Worm (Caenorhabditis elegans) whole organism, L4 larva: ENCODE data around the gene ima-3.
"Not testable (repeated sequence)": the region's sequence is repeated elsewhere in the genome, so short reads cannot be mapped to it uniquely, and the experiment has no call there.

ENCODE experiments used
- F10B5.3 ChIP-seq: sonication (generic microtip); optimal IDR thresholded peaks from 2 replicates; lab custom pipeline; 2016; ENCODE audit warnings: mild to moderate bottlenecking, missing genetic modification characterization, missing compliant biosample characterization
- F26F4.8 ChIP-seq: fragments of 200-800 bp; sonication (Bioruptor generic); conservative IDR thresholded peaks from 2 replicates; pipeline ENCODE4 v1.3.6; 2022; ENCODE audit warnings: missing genetic modification characterization, missing compliant biosample characterization
- R02D3.7 ChIP-seq: fragments of 150-350 bp; sonication (generic microtip); optimal IDR thresholded peaks from 3 replicates; lab custom pipeline; 2014; ENCODE audit warnings: missing biosample characterization, missing genetic modification characterization
- Y48G9A.11 ChIP-seq: fragments of 200-800 bp; sonication (Bioruptor generic); IDR thresholded peaks from 2 replicates; pipeline ENCODE4 v1.3.6; 2022; ENCODE audit warnings: missing genetic modification reagents, missing genetic modification characterization, missing compliant biosample characterization
- Y5F2A.4 ChIP-seq: fragments of 200-800 bp; sonication (Bioruptor generic); optimal IDR thresholded peaks from 2 replicates; lab custom pipeline; 2018; ENCODE audit warnings: mild to moderate bottlenecking, missing genetic modification characterization, missing compliant biosample characterization
- Y75B8A.6 ChIP-seq: fragments of 200-800 bp; sonication (Bioruptor generic); IDR thresholded peaks from 2 replicates; pipeline ENCODE4 v1.3.6; 2022; ENCODE audit warnings: missing genetic modification reagents, missing genetic modification characterization, missing compliant biosample characterization
- ZK546.5 ChIP-seq, 2 experiments: sonication (generic microtip); optimal IDR thresholded peaks; 2 replicates each; lab custom pipeline; 2017; ENCODE audit warnings: missing biosample characterization in 2 of 2, missing genetic modification characterization in 2 of 2
- aha-1 ChIP-seq: fragments of 150-350 bp; peaks from one replicate; lab custom pipeline; 2014; ENCODE audit warnings: missing biosample characterization, missing genetic modification characterization
- ama-1 ChIP-seq: fragments of 150-350 bp; optimal IDR thresholded peaks from 2 replicates; lab custom pipeline; 2014; ENCODE audit warnings: inconsistent platforms, mixed read lengths
- arid-1 ChIP-seq: fragments of 200-800 bp; sonication (Bioruptor generic); conservative IDR thresholded peaks from 2 replicates; pipeline ENCODE4 v1.3.6; 2022; ENCODE audit warnings: missing genetic modification reagents, missing genetic modification characterization, missing compliant biosample characterization
- ceh-32 ChIP-seq: sonication (generic microtip); optimal IDR thresholded peaks from 2 replicates; lab custom pipeline; 2016; ENCODE audit warnings: mild to moderate bottlenecking, missing genetic modification characterization, missing compliant biosample characterization; ENCODE audit not compliant: poor library complexity
- daf-8 ChIP-seq: fragments of 200-800 bp; sonication (Bioruptor generic); IDR thresholded peaks from 2 replicates; pipeline ENCODE4 v1.3.6; 2022; ENCODE audit warnings: missing genetic modification characterization, missing compliant biosample characterization
- duxl-1 ChIP-seq: sonication (generic microtip); optimal IDR thresholded peaks from 2 replicates; lab custom pipeline; 2016; ENCODE audit warnings: mild to moderate bottlenecking, missing genetic modification characterization, moderate library complexity, missing compliant biosample characterization; ENCODE audit not compliant: poor library complexity
- dve-1 ChIP-seq: sonication (generic microtip); optimal IDR thresholded peaks from 2 replicates; lab custom pipeline; 2017; ENCODE audit warnings: antibody characterized with exemption, mild to moderate bottlenecking, missing genetic modification characterization, missing compliant biosample characterization; ENCODE audit not compliant: insufficient read depth
- gei-8 ChIP-seq: fragments of 200-800 bp; sonication (Bioruptor generic); optimal IDR thresholded peaks from 2 replicates; lab custom pipeline; 2018; ENCODE audit warnings: mild to moderate bottlenecking, missing genetic modification characterization, missing compliant biosample characterization
- hlh-11 ChIP-seq: fragments of 200-800 bp; sonication (Bioruptor generic); optimal IDR thresholded peaks from 2 replicates; lab custom pipeline; 2018; ENCODE audit warnings: mild to moderate bottlenecking, missing genetic modification characterization, missing compliant biosample characterization
- hlh-30 ChIP-seq: sonication (generic microtip); optimal IDR thresholded peaks from 2 replicates; lab custom pipeline; 2017; ENCODE audit warnings: antibody characterized with exemption, mild to moderate bottlenecking, missing genetic modification characterization, missing compliant biosample characterization; ENCODE audit not compliant: insufficient read depth
- lin-38 ChIP-seq: fragments of 200-800 bp; sonication (Bioruptor generic); IDR thresholded peaks from 2 replicates; pipeline ENCODE4 v1.3.6; 2022; ENCODE audit warnings: missing genetic modification reagents, missing genetic modification characterization, missing compliant biosample characterization
- lin-39 ChIP-seq: fragments of 150-350 bp; optimal IDR thresholded peaks from 2 replicates; lab custom pipeline; 2014; ENCODE audit warnings: missing biosample characterization, missing genetic modification reagents, missing genetic modification characterization
- lir-3 ChIP-seq: sonication (generic microtip); optimal IDR thresholded peaks from 2 replicates; lab custom pipeline; 2016; ENCODE audit warnings: mild to moderate bottlenecking, missing genetic modification characterization, missing compliant biosample characterization
- madf-9 ChIP-seq: fragments of 200-800 bp; sonication (Bioruptor generic); conservative IDR thresholded peaks from 2 replicates; pipeline ENCODE4 v1.3.6; 2022; ENCODE audit warnings: missing genetic modification reagents, missing genetic modification characterization, missing compliant biosample characterization
- mdt-29 ChIP-seq: fragments of 200-800 bp; sonication (Bioruptor generic); IDR thresholded peaks from 2 replicates; pipeline ENCODE4 v1.3.6; 2022; ENCODE audit warnings: missing genetic modification reagents, missing genetic modification characterization, missing compliant biosample characterization
- mxl-2 ChIP-seq: fragments of 200-800 bp; sonication (Bioruptor generic); conservative IDR thresholded peaks from 2 replicates; pipeline ENCODE4 v1.3.6; 2022; ENCODE audit warnings: missing genetic modification reagents, missing genetic modification characterization, missing compliant biosample characterization
- nhr-11 ChIP-seq: fragments of 150-350 bp; optimal IDR thresholded peaks from 2 replicates; lab custom pipeline; 2014; ENCODE audit warnings: missing biosample characterization, missing genetic modification characterization
- nhr-111 ChIP-seq: fragments of 200-800 bp; sonication (Bioruptor generic); optimal IDR thresholded peaks from 2 replicates; lab custom pipeline; 2018; ENCODE audit warnings: mild to moderate bottlenecking, missing genetic modification characterization, missing compliant biosample characterization
- nhr-25 ChIP-seq: sonication (generic microtip); optimal IDR thresholded peaks from 2 replicates; lab custom pipeline; 2017; ENCODE audit warnings: missing genetic modification characterization, mild to moderate bottlenecking, missing compliant biosample characterization, antibody characterized with exemption, moderate library complexity, borderline replicate concordance; ENCODE audit not compliant: insufficient read depth
- nhr-28 ChIP-seq: fragments of 150-350 bp; optimal IDR thresholded peaks from 2 replicates; lab custom pipeline; 2014; ENCODE audit warnings: missing biosample characterization, missing genetic modification characterization
- nhr-41 ChIP-seq: fragments of 200-800 bp; sonication (Bioruptor generic); IDR thresholded peaks from 2 replicates; pipeline ENCODE4 v1.3.6; 2022; ENCODE audit warnings: missing genetic modification reagents, missing genetic modification characterization, missing compliant biosample characterization
- nhr-42 ChIP-seq: fragments of 200-800 bp; sonication (Bioruptor generic); IDR thresholded peaks from 2 replicates; pipeline ENCODE4 v1.3.6; 2022; ENCODE audit warnings: missing genetic modification characterization, missing compliant biosample characterization
- nhr-77 ChIP-seq: fragments of 150-350 bp; optimal IDR thresholded peaks from 2 replicates; lab custom pipeline; 2014; ENCODE audit warnings: missing biosample characterization, missing genetic modification characterization
- sdz-12 ChIP-seq: fragments of 200-800 bp; sonication (Bioruptor generic); optimal IDR thresholded peaks from 2 replicates; lab custom pipeline; 2018; ENCODE audit warnings: mild to moderate bottlenecking, missing genetic modification characterization, missing compliant biosample characterization
- snpc-1.2 ChIP-seq: fragments of 200-800 bp; sonication (Bioruptor generic); IDR thresholded peaks from 2 replicates; pipeline ENCODE4 v1.3.6; 2022; ENCODE audit warnings: missing genetic modification reagents, missing genetic modification characterization, missing compliant biosample characterization
- unc-130 ChIP-seq: sonication (generic microtip); optimal IDR thresholded peaks from 2 replicates; lab custom pipeline; 2016; ENCODE audit warnings: missing genetic modification reagents, missing genetic modification characterization, missing compliant biosample characterization
- zag-1 ChIP-seq: fragments of 150-350 bp; optimal IDR thresholded peaks from 2 replicates; lab custom pipeline; 2014; ENCODE audit warnings: missing biosample characterization, missing genetic modification characterization
- zip-2 ChIP-seq: fragments of 150-350 bp; optimal IDR thresholded peaks from 2 replicates; lab custom pipeline; 2014; ENCODE audit warnings: missing biosample characterization, missing genetic modification characterization

ima-3 gene

DNA sequence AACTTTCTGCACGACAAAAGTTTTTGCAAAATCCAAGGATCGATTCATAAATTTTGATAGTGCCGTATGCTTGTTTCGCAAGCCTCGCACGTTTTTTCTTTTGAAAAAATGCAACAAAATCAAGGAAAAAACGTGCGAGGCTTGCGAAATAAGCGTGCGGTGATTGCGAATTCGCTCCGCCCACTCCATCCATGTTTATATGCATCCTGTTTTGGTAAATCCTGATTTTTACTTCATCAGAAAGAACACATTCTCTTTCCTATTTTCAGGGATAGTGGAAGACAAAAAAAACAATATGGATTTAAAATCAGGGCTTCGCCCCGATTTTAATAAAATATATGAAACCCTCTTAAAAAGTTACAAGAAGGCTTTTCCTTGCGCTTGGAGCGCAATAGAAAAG, 2.4 kb upstream of the ima-3 start, which contains the start of gene F32E10.9:
TSS of gene F32E10.9 (minus strand) at position 101 of the 400 bp plus-strand sequence.
- not testable (repeated sequence) for TF ChIP-seq ZK546.5 (tag; optimal IDR thresholded peaks at IDR 0.05; lab: Kevin White, UChicago); F26F4.8 (GFP tag; lab: Robert Waterston, UW); mdt-29 (GFP tag; lab: Robert Waterston, UW)

DNA sequence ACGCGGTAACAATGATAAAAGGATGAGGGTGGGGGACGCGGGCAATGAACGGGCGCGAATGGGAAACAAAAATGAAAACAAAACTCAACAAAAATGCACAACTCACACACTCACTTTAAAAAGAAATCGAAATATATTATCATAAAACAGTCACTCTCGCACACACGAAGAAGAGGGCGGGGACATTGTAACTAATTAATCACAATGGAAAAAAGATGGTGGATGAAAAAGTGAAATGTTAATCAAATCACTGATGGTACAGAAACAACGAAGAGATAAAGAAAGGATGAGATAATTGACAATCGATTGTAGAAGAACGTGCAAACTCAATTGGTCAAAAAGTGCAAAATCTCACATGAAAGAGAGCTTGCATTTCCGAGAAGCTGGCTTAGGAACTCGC, 2.2 kb downstream of the ima-3 start:
- TF ChIP-seq Y75B8A.6 (GFP tag; lab: Robert Waterston, UW) (no peak), R02D3.7 (tag; lab: Kevin White, UChicago) (no peak), Y48G9A.11 (GFP tag; lab: Robert Waterston, UW) (no peak), hlh-30 (no peak), arid-1 (0 out of 2 replicates have a peak, but pooled peaks have one; percentile 21), mxl-2 (no peak), lin-38 (GFP tag; lab: Robert Waterston, UW) (peak; percentile 6; the same call in 1 of the 2 replicates), zag-1 (tag; lab: Kevin White, UChicago) (no peak), Y5F2A.4 (no peak), madf-9 (GFP tag; lab: Robert Waterston, UW) (no peak), unc-130 (GFP tag; lab: Kevin White, UChicago) (no peak), nhr-11 (tag; lab: Kevin White, UChicago) (no peak), daf-8 (GFP tag; lab: Robert Waterston, UW) (no peak)

DNA sequence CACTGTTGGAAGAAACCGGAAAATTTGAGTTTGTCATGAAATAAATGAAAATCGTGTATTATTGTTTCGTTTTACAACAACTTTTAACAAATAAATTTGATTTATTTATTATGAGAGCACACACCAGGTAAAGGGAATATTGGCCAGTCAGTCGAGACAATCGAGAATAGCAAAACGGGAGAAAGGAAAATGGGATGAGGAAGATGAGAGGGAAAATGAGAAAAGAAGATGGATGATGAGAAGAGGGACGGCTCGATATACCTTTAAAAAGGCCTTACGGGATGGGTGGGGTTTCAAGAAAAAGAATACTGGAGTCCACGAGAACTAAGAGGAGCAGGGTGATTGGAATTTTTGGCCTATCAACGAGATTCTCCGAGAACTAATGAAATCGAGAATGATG, 2.8 kb downstream of the ima-3 start:
- no peak for TF ChIP-seq hlh-11 (tag; lab: Kevin White, UChicago)
- TF ChIP-seq Y75B8A.6 (GFP tag; lab: Robert Waterston, UW), result no peak
- TF ChIP-seq sdz-12 (GFP tag; lab: Kevin White, UChicago), result no peak
- no peak for TF ChIP-seq F10B5.3 (tag; lab: Kevin White, UChicago)
- TF ChIP-seq ama-1, result peak; percentile 54
- no peak for TF ChIP-seq aha-1 (tag; lab: Kevin White, UChicago)
- no peak for TF ChIP-seq duxl-1 (tag; lab: Kevin White, UChicago)
- no peak for TF ChIP-seq zip-2 (tag; lab: Kevin White, UChicago)
- TF ChIP-seq snpc-1.2, result 0 out of 2 replicates have a peak, but pooled peaks have one; percentile 15
- no peak for TF ChIP-seq nhr-25 (tag; lab: Kevin White, UChicago)
- no peak for TF ChIP-seq lir-3 (tag; lab: Kevin White, UChicago)

DNA sequence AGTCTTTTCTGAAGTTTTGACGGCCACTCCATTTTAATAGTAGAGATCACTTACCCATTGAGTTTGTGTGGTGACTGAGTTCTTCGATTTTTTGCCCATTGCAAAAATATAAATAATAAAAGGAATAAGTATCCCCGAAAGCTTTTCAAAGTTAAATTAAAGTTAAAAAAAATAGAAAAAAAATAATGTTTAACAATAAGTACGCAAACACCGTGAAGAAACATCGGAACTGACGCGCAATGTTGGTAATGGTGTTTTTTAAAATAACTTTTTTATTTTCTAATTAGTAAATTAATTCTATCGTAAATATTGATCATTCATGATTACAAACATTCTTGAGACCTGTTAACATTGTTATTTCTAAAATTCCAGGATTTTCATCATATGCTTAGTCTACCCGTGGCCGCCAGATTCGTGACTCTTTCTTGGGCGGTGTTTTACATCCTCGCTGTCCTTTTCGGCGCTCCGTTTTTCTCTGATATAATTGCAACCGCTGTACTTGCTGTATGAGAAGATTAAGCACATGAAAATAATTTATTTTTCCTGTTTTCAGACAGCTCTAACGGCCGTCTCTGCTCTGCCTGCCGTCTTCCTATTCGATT, 5.1 kb downstream of the ima-3 start, which contains the start of the genes F49E8.7, F49E8.8 and nprl-2:
TSS of gene F49E8.7 (minus strand) at position 101 of the 602 bp plus-strand sequence.
TSS of gene F49E8.8 (plus strand) at position 373 of the 602 bp plus-strand sequence.
TSS of gene nprl-2 (plus strand) at position 552 of the 602 bp plus-strand sequence.
- no peak for TF ChIP-seq nhr-77
- no peak for TF ChIP-seq nhr-111
- no peak for TF ChIP-seq nhr-28 (tag; lab: Kevin White, UChicago)
- no peak for TF ChIP-seq hlh-30
- no peak for TF ChIP-seq ceh-32 (tag; lab: Kevin White, UChicago)
- TF ChIP-seq nhr-42, result no peak
- TF ChIP-seq dve-1 (tag; lab: Kevin White, UChicago), result no peak
- no peak for TF ChIP-seq nhr-41
- TF ChIP-seq daf-8 (GFP tag; lab: Robert Waterston, UW), result no peak
- no peak for TF ChIP-seq lin-39
- TF ChIP-seq gei-8 (GFP tag; lab: Kevin White, UChicago), result no peak
- TF ChIP-seq Y5F2A.4, result no peak
